Fruit fly (Drosophila melanogaster): ENCODE results near the gene ogre.

ogre gene

dm6 chrX:6985182-6985851 is 5.8 kb downstream of the ogre start (continued):
- peak; percentile 72 for TF ChIP-seq CG18599 (GFP tag; optimal IDR thresholded peaks at IDR 0.05)
- TF ChIP-seq E2f1 (GFP tag; IDR thresholded peaks at IDR 0.05) = peak; percentile 73
- TF ChIP-seq CG5180 (GFP tag; optimal IDR thresholded peaks at IDR 0.05) = peak; percentile 32
- TF ChIP-seq fru (optimal IDR thresholded peaks at IDR 0.05) = no peak
- no peak for TF ChIP-seq pita (GFP tag; optimal IDR thresholded peaks at IDR 0.05)
- TF ChIP-seq CG3065 (GFP tag; optimal IDR thresholded peaks at IDR 0.05) = peak; percentile 37
- peak; percentile 88 for TF ChIP-seq CG17829 (tag; optimal IDR thresholded peaks at IDR 0.05)
- peak; percentile 35; the same call in 1 of the 2 replicates for TF ChIP-seq CG7372 (GFP tag; IDR thresholded peaks at IDR 0.05)
- TF ChIP-seq Tbp (GFP tag; optimal IDR thresholded peaks at IDR 0.05) = no peak
- TF ChIP-seq CG13287 (GFP tag; IDR thresholded peaks at IDR 0.05; ENCODE audit: partially characterized antibody) = peak; percentile 10; the same call in 1 of the 2 replicates
- TF ChIP-seq dan (GFP tag; IDR thresholded peaks at IDR 0.05) = no peak; the same call in 1 of the 2 replicates
- no peak for TF ChIP-seq zen2 (GFP tag; IDR thresholded peaks at IDR 0.05; ENCODE audit: partially characterized antibody)
- no peak for TF ChIP-seq CG18011 (GFP tag; optimal IDR thresholded peaks at IDR 0.05)
- peak; percentile 87 for TF ChIP-seq ci (GFP tag; IDR thresholded peaks at IDR 0.05)
- TF ChIP-seq gsb (GFP tag; IDR thresholded peaks at IDR 0.05) = no peak
- no peak for TF ChIP-seq unc-4 (GFP tag; IDR thresholded peaks at IDR 0.05; ENCODE audit: partially characterized antibody)
- TF ChIP-seq da (GFP tag; optimal IDR thresholded peaks at IDR 0.05) = peak; percentile 33
- TF ChIP-seq sqz (GFP tag; optimal IDR thresholded peaks at IDR 0.05) = peak; percentile 73
- peak; percentile 63 for TF ChIP-seq Sry-δ (GFP tag; optimal IDR thresholded peaks at IDR 0.05)
- TF ChIP-seq Neu2 (GFP tag; optimal IDR thresholded peaks at IDR 0.05; ENCODE audit: borderline replicate concordance) = no peak
- TF ChIP-seq CG4730 (GFP tag; IDR thresholded peaks at IDR 0.05) = peak; percentile 71
- TF ChIP-seq HLH3B (GFP tag; IDR thresholded peaks at IDR 0.05) = peak; percentile 74
- TF ChIP-seq sug (tag; optimal IDR thresholded peaks at IDR 0.05) = no peak
- TF ChIP-seq CG32772 (GFP tag; IDR thresholded peaks at IDR 0.05) = peak; percentile 68
- TF ChIP-seq Dip3 (GFP tag; optimal IDR thresholded peaks at IDR 0.05) = peak; percentile 78
- no peak for TF ChIP-seq stc (GFP tag; IDR thresholded peaks at IDR 0.05)
- TF ChIP-seq dati (GFP tag; IDR thresholded peaks at IDR 0.05) = no peak
- TF ChIP-seq MBD-R2 (GFP tag; IDR thresholded peaks at IDR 0.05) = no peak
- TF ChIP-seq Antp (GFP tag; optimal IDR thresholded peaks at IDR 0.05) = peak; percentile 68
- peak; percentile 60; the same call in 1 of the 3 replicates for TF ChIP-seq CG7963 (GFP tag; IDR thresholded peaks at IDR 0.05; ENCODE audit: partially characterized antibody)
- peak; percentile 55; the same call in 1 of the 2 replicates for TF ChIP-seq nerfin-2 (GFP tag; IDR thresholded peaks at IDR 0.05; ENCODE audit: partially characterized antibody)
- peak; percentile 73 for TF ChIP-seq seq (GFP tag; IDR thresholded peaks at IDR 0.05)
- no peak for TF ChIP-seq CG7745 (tag; optimal IDR thresholded peaks at IDR 0.05)
- TF ChIP-seq Trl (optimal IDR thresholded peaks at IDR 0.05) = no peak
- TF ChIP-seq Trl (GFP tag; optimal IDR thresholded peaks at IDR 0.05) = peak; percentile 73
- TF ChIP-seq Scr (GFP tag; IDR thresholded peaks at IDR 0.05; ENCODE audit: partially characterized antibody) = peak; percentile 44; the same call in 1 of the 2 replicates
- peak in 1 of 3 experiments; percentile 91 for TF ChIP-seq lola (GFP tag; optimal IDR thresholded peaks at IDR 0.05)
- TF ChIP-seq rib (GFP tag; IDR thresholded peaks at IDR 0.05) = no peak
- TF ChIP-seq CG2678 (tag; optimal IDR thresholded peaks at IDR 0.05) = peak; percentile 86
- peak; percentile 38 for TF ChIP-seq odd (GFP tag; optimal IDR thresholded peaks at IDR 0.05)
- no peak for TF ChIP-seq knrl (GFP tag; IDR thresholded peaks at IDR 0.05; ENCODE audit: partially characterized antibody)
- TF ChIP-seq CG12942 (GFP tag; optimal IDR thresholded peaks at IDR 0.05) = peak; percentile 34
- TF ChIP-seq unpg (GFP tag; optimal IDR thresholded peaks at IDR 0.05) = peak; percentile 82
- TF ChIP-seq bigmax (GFP tag; optimal IDR thresholded peaks at IDR 0.05) = no peak
- TF ChIP-seq Opbp (GFP tag; IDR thresholded peaks at IDR 0.05; ENCODE audit: partially characterized antibody) = peak; percentile 74; the same call in 2 of the 3 replicates
- peak; percentile 20 for TF ChIP-seq ab (GFP tag; optimal IDR thresholded peaks at IDR 0.05)
- peak; percentile 65 for TF ChIP-seq CG12219 (GFP tag; optimal IDR thresholded peaks at IDR 0.05)
- TF ChIP-seq z (GFP tag; IDR thresholded peaks at IDR 0.05) = 0 out of 3 replicates have a peak, but pooled peaks have one; percentile 33
- TF ChIP-seq Dad (GFP tag; optimal IDR thresholded peaks at IDR 0.05) = peak; percentile 40

All from whole organism, embryonic.